Fruit fly (Drosophila melanogaster): ENCODE results near the gene CG34324.

The CG34324 gene

dm6 chrX:13412941-13413613 lies 44.4 kb downstream of the CG34324 start, which contains the start of the genes CG1998 and Set2 (continued):
- TF ChIP-seq CG4424 (GFP tag; optimal IDR thresholded peaks at IDR 0.05) (no peak), jumu (GFP tag; optimal IDR thresholded peaks at IDR 0.05) (peak; percentile 7), CkIIα-i1 (GFP tag; IDR thresholded peaks at IDR 0.05) (no peak), CG10274 (GFP tag; optimal IDR thresholded peaks at IDR 0.05) (no peak), CG32767 (GFP tag; IDR thresholded peaks at IDR 0.05) (0 out of 2 replicates have a peak, but pooled peaks have one; percentile 45), peb (GFP tag; IDR thresholded peaks at IDR 0.05) (no peak), CG15073 (GFP tag; optimal IDR thresholded peaks at IDR 0.05) (no peak), CG7963 (GFP tag; IDR thresholded peaks at IDR 0.05; ENCODE audit: partially characterized antibody) (no peak), CG3726 (GFP tag; IDR thresholded peaks at IDR 0.05) (no peak), CG11398 (GFP tag; optimal IDR thresholded peaks at IDR 0.05) (no peak), Sry-δ (GFP tag; optimal IDR thresholded peaks at IDR 0.05) (peak; percentile 72), CG4328 (GFP tag; optimal IDR thresholded peaks at IDR 0.05) (no peak), nmo (GFP tag; optimal IDR thresholded peaks at IDR 0.05) (peak; percentile 64), CG31388 (GFP tag; optimal IDR thresholded peaks at IDR 0.05) (no peak), Nf-YA (GFP tag; IDR thresholded peaks at IDR 0.05) (no peak), Ets65A (GFP tag) (peak; percentile 95), CG11504 (tag; optimal IDR thresholded peaks at IDR 0.05) (no peak), NFAT (GFP tag; IDR thresholded peaks at IDR 0.05) (no peak; the same call in 1 of the 2 replicates), Hmr (GFP tag; optimal IDR thresholded peaks at IDR 0.05) (peak; percentile 80), stwl (tag; optimal IDR thresholded peaks at IDR 0.05) (peak; percentile 92), CG4707 (GFP tag; optimal IDR thresholded peaks at IDR 0.05) (no peak), CG4404 (GFP tag; IDR thresholded peaks at IDR 0.05) (no peak), CG42726 (GFP tag; IDR thresholded peaks at IDR 0.05; ENCODE audit: partially characterized antibody) (peak; percentile 60; the same call in 1 of the 2 replicates), CG2129 (GFP tag; IDR thresholded peaks at IDR 0.05; ENCODE audit: partially characterized antibody) (no peak), pho (GFP tag; optimal IDR thresholded peaks at IDR 0.05) (peak; percentile 32), CG7271 (tag; optimal IDR thresholded peaks at IDR 0.05) (no peak), row (GFP tag; IDR thresholded peaks at IDR 0.05) (peak; percentile 51; the same call in 2 of the 3 replicates), CTCF (GFP tag; optimal IDR thresholded peaks at IDR 0.05) (peak; percentile 45), hkb (optimal IDR thresholded peaks at IDR 0.05) (no peak), hkb (GFP tag; IDR thresholded peaks at IDR 0.05) (no peak), cad (GFP tag; optimal IDR thresholded peaks at IDR 0.05) (no peak), CG12071 (GFP tag; optimal IDR thresholded peaks at IDR 0.05) (no peak), dati (GFP tag; IDR thresholded peaks at IDR 0.05) (no peak), Hey (tag; optimal IDR thresholded peaks at IDR 0.05) (no peak), CG3838 (GFP tag; optimal IDR thresholded peaks at IDR 0.05) (no peak), vvl (GFP tag; IDR thresholded peaks at IDR 0.05) (peak; percentile 44), ato (GFP tag; IDR thresholded peaks at IDR 0.05; ENCODE audit: partially characterized antibody) (no peak), yki (optimal IDR thresholded peaks at IDR 0.05) (no peak), chn (GFP tag; optimal IDR thresholded peaks at IDR 0.05) (peak; percentile 40), Optix (GFP tag; IDR thresholded peaks at IDR 0.05) (no peak), CG7372 (GFP tag; IDR thresholded peaks at IDR 0.05) (no peak), tap (tag; optimal IDR thresholded peaks at IDR 0.05) (no peak), BEAF-32 (GFP tag; optimal IDR thresholded peaks at IDR 0.05) (peak; percentile 61), emc (GFP tag; optimal IDR thresholded peaks at IDR 0.05) (no peak), otp (GFP tag; IDR thresholded peaks at IDR 0.05) (no peak), Deaf1 (tag; optimal IDR thresholded peaks at IDR 0.05) (peak; percentile 45), CG8388 (GFP tag; optimal IDR thresholded peaks at IDR 0.05) (no peak), fd102C (GFP tag; optimal IDR thresholded peaks at IDR 0.05) (no peak), abd-A (tag; optimal IDR thresholded peaks at IDR 0.05) (no peak), ind (GFP tag; optimal IDR thresholded peaks at IDR 0.05) (no peak), ab (GFP tag; optimal IDR thresholded peaks at IDR 0.05) (no peak), Oaz (GFP tag; IDR thresholded peaks at IDR 0.05) (no peak)

Measured in whole organism, embryonic.